Fruit fly (Drosophila melanogaster) whole organism, embryonic: ENCODE results near the gene mdu.

Source experiments
- Bdp1 ChIP-seq: fragments of 200-800 bp; sonication (Bioruptor generic); optimal IDR thresholded peaks from 3 replicates; lab custom pipeline; 2016; ENCODE audit warnings: missing biosample characterization, missing genetic modification characterization
- CG10274 ChIP-seq: fragments of 200-800 bp; sonication (Bioruptor generic); optimal IDR thresholded peaks from 3 replicates; lab custom pipeline; 2017; ENCODE audit warnings: missing biosample characterization, mild to moderate bottlenecking, missing genetic modification characterization
- CG2678 ChIP-seq: fragments of 200-800 bp; sonication (Bioruptor generic); optimal IDR thresholded peaks from 3 replicates; lab custom pipeline; 2019; ENCODE audit warnings: missing biosample characterization, mild to moderate bottlenecking, missing genetic modification characterization, moderate library complexity
- CG4730 ChIP-seq: fragments of 200-800 bp; sonication (Bioruptor generic); IDR thresholded peaks from 2 replicates; pipeline ENCODE4 v1.3.6; 2022; ENCODE audit warnings: missing biosample characterization, missing genetic modification characterization
- CG9609 ChIP-seq: fragments of 200-800 bp; sonication (Bioruptor generic); optimal IDR thresholded peaks from 3 replicates; lab custom pipeline; 2016; ENCODE audit warnings: missing biosample characterization, missing genetic modification characterization
- D ChIP-seq, 2 experiments: fragments of 200-800 bp in 1 of 2; fragments of >200 bp in 1 of 2; sonication (Bioruptor generic) in 1 of 2; optimal IDR thresholded peaks; 2 replicates in 1 of 2; 3 replicates in 1 of 2; lab custom pipeline; 2017; ENCODE audit warnings: mild to moderate bottlenecking in 1 of 2, missing biosample characterization in 1 of 2, missing genetic modification characterization in 1 of 2, missing genetic modification reagents in 1 of 2
- Nf-YB ChIP-seq: fragments of 200-800 bp; sonication (Bioruptor generic); optimal IDR thresholded peaks from 3 replicates; lab custom pipeline; 2019; ENCODE audit warnings: missing biosample characterization, mild to moderate bottlenecking, missing genetic modification characterization, moderate library complexity
- amos ChIP-seq: fragments of 200-800 bp; sonication (Bioruptor generic); IDR thresholded peaks from 2 replicates; pipeline ENCODE4 v1.3.6; 2022; ENCODE audit warnings: missing biosample characterization, missing genetic modification characterization; ENCODE audit not compliant: partially characterized antibody
- fru ChIP-seq: fragments of >200 bp; optimal IDR thresholded peaks from 2 replicates; lab custom pipeline; 2017
- ind ChIP-seq: fragments of 200-800 bp; sonication (Bioruptor generic); optimal IDR thresholded peaks from 3 replicates; lab custom pipeline; 2016; ENCODE audit warnings: missing biosample characterization, missing genetic modification characterization
- lilli ChIP-seq: fragments of 200-800 bp; sonication (Bioruptor generic); optimal IDR thresholded peaks from 3 replicates; lab custom pipeline; 2016; ENCODE audit warnings: missing biosample characterization, missing genetic modification characterization
- maf-S ChIP-seq: fragments of 200-800 bp; sonication (Bioruptor generic); optimal IDR thresholded peaks from 2 replicates; lab custom pipeline; 2016; ENCODE audit warnings: missing biosample characterization, missing genetic modification characterization
- pum ChIP-seq: fragments of 200-800 bp; sonication (Bioruptor generic); optimal IDR thresholded peaks from 2 replicates; lab custom pipeline; 2016; ENCODE audit warnings: missing biosample characterization, missing genetic modification characterization
- sc ChIP-seq, 3 experiments: fragments of >200 bp in 2 of 3; fragments of 200-800 bp in 1 of 3; sonication (Bioruptor generic) in 1 of 3; optimal IDR thresholded peaks; 2 replicates in 2 of 3; 3 replicates in 1 of 3; lab custom pipeline; 2017; ENCODE audit warnings: mild to moderate bottlenecking in 1 of 3, missing biosample characterization in 1 of 3, missing genetic modification characterization in 1 of 3, missing genetic modification reagents in 1 of 3

DNA sequence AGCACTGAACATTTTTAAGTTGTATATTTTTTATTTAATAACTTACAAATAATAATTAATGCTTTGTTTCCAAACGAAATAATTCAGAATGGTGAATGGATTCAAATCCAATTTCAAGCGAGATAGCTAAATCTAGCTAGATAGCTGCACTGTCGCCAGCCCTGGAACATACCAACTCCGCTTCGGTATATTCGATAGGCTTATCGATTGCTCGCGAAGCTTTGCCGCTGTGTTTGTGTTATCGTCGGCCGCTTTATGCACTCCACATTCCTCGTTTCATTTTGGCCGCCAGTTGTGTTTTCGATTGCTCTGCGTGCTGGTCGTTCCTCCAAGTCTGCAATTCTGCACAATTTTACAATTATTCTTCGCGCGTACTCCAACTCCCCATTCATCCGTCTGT lies at the start of gene mdu:
- TF ChIP-seq CG2678 (tag; lab: Kevin White, UChicago) (no peak), CG4730 (no peak), D (optimal IDR thresholded peaks at IDR 0.05; lab: Kevin White, UChicago) (no peak), D (GFP tag; optimal IDR thresholded peaks at IDR 0.05; lab: Kevin White, UChicago) (no peak), sc (optimal IDR thresholded peaks at IDR 0.05; lab: Kevin White, UChicago) (no peak), sc (GFP tag; optimal IDR thresholded peaks at IDR 0.05; lab: Kevin White, UChicago) (no peak), CG10274 (GFP tag; lab: Kevin White, UChicago) (no peak), Bdp1 (no peak), pum (no peak), amos (GFP tag; lab: Robert Waterston, UW) (no peak; the same call in 1 of the 2 replicates), maf-S (GFP tag; lab: Kevin White, UChicago) (no peak), ind (GFP tag; lab: Kevin White, UChicago) (peak; percentile 48), CG9609 (GFP tag; lab: Kevin White, UChicago) (no peak), fru (lab: Kevin White, UChicago) (no peak), Nf-YB (GFP tag; lab: Kevin White, UChicago) (no peak), lilli (GFP tag; lab: Kevin White, UChicago) (peak; percentile 20)
